Worm (Caenorhabditis elegans): Measurements from ENCODE around the gene ZK550.2.

DNA sequence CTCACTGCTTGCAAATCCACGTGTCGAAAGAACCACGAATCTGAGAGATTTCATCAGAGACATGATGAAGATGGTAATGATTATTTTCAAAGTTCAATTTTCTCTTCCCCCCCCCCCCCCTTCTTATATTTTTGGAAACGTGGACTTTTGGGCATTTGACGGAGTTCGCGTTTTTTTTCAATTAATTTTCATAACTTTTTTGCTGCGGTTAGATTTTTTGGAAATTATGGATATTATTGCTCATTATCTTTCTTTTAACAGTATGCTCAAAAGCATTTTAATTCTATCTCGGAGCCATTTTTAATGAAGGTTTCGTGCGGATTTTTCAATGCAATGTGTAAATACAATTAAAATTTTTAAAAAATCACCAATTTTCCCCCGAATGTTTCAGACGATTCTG is 13.9 kb downstream of the ZK550.2 start, which contains the start of gene phyh-1:
- TF ChIP-seq B0310.2 (tag; optimal IDR thresholded peaks at IDR 0.05) (no peak), hnd-1 (tag; optimal IDR thresholded peaks at IDR 0.05) (no peak), ama-1 (optimal IDR thresholded peaks at IDR 0.05) (no peak), ceh-13 (GFP tag; optimal IDR thresholded peaks at IDR 0.05) (no peak), ceh-36 (tag; optimal IDR thresholded peaks at IDR 0.05) (no peak), tbx-11 (GFP tag; IDR thresholded peaks at IDR 0.05) (no peak), pes-1 (GFP tag; IDR thresholded peaks at IDR 0.05) (no peak), tra-4 (tag; optimal IDR thresholded peaks at IDR 0.05) (no peak), F13C5.2 (tag; optimal IDR thresholded peaks at IDR 0.05) (no peak)
